Fruit fly (Drosophila melanogaster) whole organism, embryonic: ENCODE results near the gene rempA.

Experiments used
- Antp ChIP-seq: fragments of 200-800 bp; sonication (Bioruptor generic); optimal IDR thresholded peaks from 3 replicates; lab custom pipeline; 2016; ENCODE audit warnings: missing biosample characterization, missing genetic modification characterization
- B-H2 ChIP-seq: fragments of 200-800 bp; sonication (Bioruptor generic); optimal IDR thresholded peaks from 2 replicates; lab custom pipeline; 2018; ENCODE audit warnings: missing biosample characterization, mild to moderate bottlenecking, missing genetic modification characterization
- Bdp1 ChIP-seq: fragments of 200-800 bp; sonication (Bioruptor generic); optimal IDR thresholded peaks from 3 replicates; lab custom pipeline; 2016; ENCODE audit warnings: missing biosample characterization, missing genetic modification characterization
- CG10147 ChIP-seq: fragments of 200-800 bp; sonication (Bioruptor generic); optimal IDR thresholded peaks from 2 replicates; lab custom pipeline; 2019; ENCODE audit warnings: missing biosample characterization, mild to moderate bottlenecking, missing genetic modification characterization, moderate library complexity
- CG10321 ChIP-seq: fragments of 200-800 bp; sonication (Bioruptor generic); IDR thresholded peaks from 2 replicates; pipeline ENCODE4 v1.3.6; 2022; ENCODE audit warnings: missing biosample characterization, missing genetic modification characterization
- CG11695 ChIP-seq: fragments of 200-800 bp; sonication (Bioruptor generic); IDR thresholded peaks from 3 replicates; pipeline ENCODE4 v1.3.6; 2022; ENCODE audit warnings: missing biosample characterization, missing genetic modification characterization
- CG11723 ChIP-seq: fragments of 200-800 bp; sonication (Bioruptor generic); optimal IDR thresholded peaks from 2 replicates; lab custom pipeline; 2017; ENCODE audit warnings: missing biosample characterization, mild to moderate bottlenecking, missing genetic modification characterization
- CG12391 ChIP-seq: fragments of 200-800 bp; sonication (Bioruptor generic); optimal IDR thresholded peaks from 3 replicates; lab custom pipeline; 2018; ENCODE audit warnings: missing biosample characterization, mild to moderate bottlenecking, missing genetic modification characterization, moderate library complexity
- CG14965 ChIP-seq: fragments of 200-800 bp; sonication (Bioruptor generic); optimal IDR thresholded peaks from 2 replicates; lab custom pipeline; 2016; ENCODE audit warnings: missing biosample characterization, missing genetic modification characterization, borderline replicate concordance
- CG1529 ChIP-seq: fragments of 200-800 bp; sonication (Bioruptor generic); optimal IDR thresholded peaks from 3 replicates; lab custom pipeline; 2018; ENCODE audit warnings: missing biosample characterization, missing genetic modification characterization
- CG1832 ChIP-seq: fragments of 200-800 bp; sonication (Bioruptor generic); optimal IDR thresholded peaks from 2 replicates; lab custom pipeline; 2017; ENCODE audit warnings: missing biosample characterization, mild to moderate bottlenecking, missing genetic modification characterization, inconsistent platforms
- CG6175 ChIP-seq: fragments of 200-800 bp; sonication (Bioruptor generic); IDR thresholded peaks from 3 replicates; pipeline ENCODE4 v1.3.6; 2022; ENCODE audit warnings: missing biosample characterization, missing genetic modification characterization
- CG7839 ChIP-seq: fragments of 200-800 bp; sonication (Bioruptor generic); optimal IDR thresholded peaks from 3 replicates; lab custom pipeline; 2018; ENCODE audit warnings: missing biosample characterization, mild to moderate bottlenecking, missing genetic modification characterization, moderate library complexity
- CG8924 ChIP-seq: fragments of 200-800 bp; optimal IDR thresholded peaks from 3 replicates; lab custom pipeline; 2019; ENCODE audit warnings: missing biosample characterization, mild to moderate bottlenecking, missing genetic modification characterization, moderate library complexity
- CG8944 ChIP-seq: fragments of 200-800 bp; sonication (Bioruptor generic); optimal IDR thresholded peaks from 3 replicates; lab custom pipeline; 2016; ENCODE audit warnings: missing biosample characterization, missing genetic modification characterization
- CoRest ChIP-seq: fragments of 200-800 bp; sonication (Bioruptor generic); optimal IDR thresholded peaks from 3 replicates; lab custom pipeline; 2018; ENCODE audit warnings: missing biosample characterization, mild to moderate bottlenecking, missing genetic modification characterization, moderate library complexity
- Dfd ChIP-seq, 2 experiments: fragments of >200 bp; optimal IDR thresholded peaks; 2 replicates each; lab custom pipeline; 2017; ENCODE audit warnings: missing biosample characterization in 2 of 2, missing genetic modification characterization in 2 of 2
- Dll ChIP-seq: fragments of 200-800 bp; sonication (Bioruptor generic); IDR thresholded peaks from 4 replicates; pipeline ENCODE4 v1.3.6; 2022; ENCODE audit warnings: missing biosample characterization, missing genetic modification characterization; ENCODE audit not compliant: partially characterized antibody
- Dref ChIP-seq: fragments of 200-800 bp; sonication (Bioruptor generic); IDR thresholded peaks from 2 replicates; pipeline ENCODE4 v1.3.6; 2022; ENCODE audit warnings: missing biosample characterization, missing genetic modification characterization
- H15 ChIP-seq: fragments of 200-800 bp; sonication (Bioruptor generic); IDR thresholded peaks from 3 replicates; pipeline ENCODE4 v1.3.6; 2022; ENCODE audit warnings: missing biosample characterization, missing genetic modification characterization
- H2.0 ChIP-seq: fragments of 200-800 bp; sonication (Bioruptor generic); IDR thresholded peaks from 2 replicates; pipeline ENCODE4 v1.3.6; 2022; ENCODE audit warnings: missing biosample characterization, missing genetic modification characterization
- Hand ChIP-seq: fragments of 200-800 bp; sonication (Bioruptor generic); optimal IDR thresholded peaks from 2 replicates; lab custom pipeline; 2017; ENCODE audit warnings: mild to moderate bottlenecking, missing biosample characterization, missing genetic modification reagents, missing genetic modification characterization
- MBD-R2 ChIP-seq: fragments of 200-800 bp; sonication (Bioruptor generic); IDR thresholded peaks from 2 replicates; pipeline ENCODE4 v1.3.6; 2022; ENCODE audit warnings: missing biosample characterization, missing genetic modification characterization
- NC2β ChIP-seq: fragments of 200-800 bp; sonication (Bioruptor generic); optimal IDR thresholded peaks from 2 replicates; lab custom pipeline; 2016; ENCODE audit warnings: missing biosample characterization, missing genetic modification characterization
- Nf-YC ChIP-seq: fragments of 200-800 bp; optimal IDR thresholded peaks from 3 replicates; lab custom pipeline; 2019; ENCODE audit warnings: missing biosample characterization, mild to moderate bottlenecking, missing genetic modification characterization, moderate library complexity
- Scr ChIP-seq: fragments of 200-800 bp; sonication (Bioruptor generic); IDR thresholded peaks from 2 replicates; pipeline ENCODE4 v1.3.6; 2022; ENCODE audit warnings: missing biosample characterization, missing genetic modification characterization; ENCODE audit not compliant: partially characterized antibody
- Sox102F ChIP-seq: fragments of 200-800 bp; sonication (Bioruptor generic); optimal IDR thresholded peaks from 2 replicates; lab custom pipeline; 2018; ENCODE audit warnings: missing biosample characterization, mild to moderate bottlenecking, missing genetic modification characterization, moderate library complexity
- Sry-δ ChIP-seq: fragments of 200-800 bp; sonication (Bioruptor generic); optimal IDR thresholded peaks from 2 replicates; lab custom pipeline; 2016; ENCODE audit warnings: missing biosample characterization, missing genetic modification characterization
- Ssrp ChIP-seq: fragments of 200-800 bp; sonication (Bioruptor generic); optimal IDR thresholded peaks from 2 replicates; lab custom pipeline; 2018; ENCODE audit warnings: missing biosample characterization, mild to moderate bottlenecking, missing genetic modification characterization, moderate library complexity
- TFAM ChIP-seq: fragments of 200-800 bp; sonication (Bioruptor generic); optimal IDR thresholded peaks from 2 replicates; lab custom pipeline; 2017; ENCODE audit warnings: missing biosample characterization, missing genetic modification characterization, inconsistent platforms
- Vsx1 ChIP-seq: fragments of 200-800 bp; sonication (Bioruptor generic); optimal IDR thresholded peaks from 2 replicates; lab custom pipeline; 2017; ENCODE audit warnings: missing biosample characterization, mild to moderate bottlenecking, missing genetic modification characterization, missing genetic modification reagents
- Xbp1 ChIP-seq: fragments of 200-800 bp; sonication (Bioruptor generic); optimal IDR thresholded peaks from 3 replicates; lab custom pipeline; 2016; ENCODE audit warnings: missing biosample characterization, mild to moderate bottlenecking, missing genetic modification characterization
- al ChIP-seq: fragments of 200-800 bp; sonication (Bioruptor generic); IDR thresholded peaks from 2 replicates; pipeline ENCODE4 v1.3.6; 2022; ENCODE audit warnings: missing biosample characterization, missing genetic modification characterization
- aop ChIP-seq: fragments of 200-800 bp; sonication (Bioruptor generic); IDR thresholded peaks from 2 replicates; pipeline ENCODE4 v1.3.6; 2022; ENCODE audit warnings: missing biosample characterization, missing genetic modification characterization
- ato ChIP-seq: fragments of 200-800 bp; sonication (Bioruptor generic); IDR thresholded peaks from 2 replicates; pipeline ENCODE4 v1.3.6; 2022; ENCODE audit warnings: missing biosample characterization, missing genetic modification characterization; ENCODE audit not compliant: partially characterized antibody
- cato ChIP-seq: fragments of 200-800 bp; sonication (Bioruptor generic); optimal IDR thresholded peaks from 2 replicates; lab custom pipeline; 2016; ENCODE audit warnings: missing biosample characterization, missing genetic modification characterization, borderline replicate concordance
- crc ChIP-seq: fragments of 200-800 bp; sonication (Bioruptor generic); optimal IDR thresholded peaks from 2 replicates; lab custom pipeline; 2016; ENCODE audit warnings: missing biosample characterization, missing genetic modification characterization
- da ChIP-seq: fragments of 200-800 bp; sonication (Bioruptor generic); optimal IDR thresholded peaks from 2 replicates; lab custom pipeline; 2016; ENCODE audit warnings: missing biosample characterization, missing genetic modification characterization
- klu ChIP-seq: fragments of 200-800 bp; sonication (Bioruptor generic); IDR thresholded peaks from 2 replicates; pipeline ENCODE4 v1.3.6; 2022; ENCODE audit warnings: missing biosample characterization, missing genetic modification characterization
- lmd ChIP-seq: fragments of 200-800 bp; sonication (Bioruptor generic); IDR thresholded peaks from 2 replicates; pipeline ENCODE4 v1.3.6; 2022; ENCODE audit warnings: missing biosample characterization, missing genetic modification characterization
- nerfin-1 ChIP-seq: fragments of 200-800 bp; sonication (Bioruptor generic); optimal IDR thresholded peaks from 3 replicates; lab custom pipeline; 2019; ENCODE audit warnings: missing biosample characterization, mild to moderate bottlenecking, missing genetic modification characterization, moderate library complexity
- pan ChIP-seq, 4 experiments: fragments of >200 bp in 3 of 4; fragments of 200-800 bp in 1 of 4; sonication (Bioruptor generic) in 1 of 4; optimal IDR thresholded peaks in 3 of 4; IDR thresholded peaks in 1 of 4; 2 replicates each; pipeline versions ENCODE4 v1.3.6 to Lab custom; 2017 to 2022; ENCODE audit warnings: missing biosample characterization in 2 of 4, missing genetic modification characterization in 2 of 4, mixed read lengths in 1 of 4
- pnt ChIP-seq: fragments of 200-800 bp; sonication (Bioruptor generic); optimal IDR thresholded peaks from 3 replicates; lab custom pipeline; 2016; ENCODE audit warnings: missing biosample characterization, missing genetic modification characterization
- rib ChIP-seq: fragments of 200-800 bp; sonication (Bioruptor generic); IDR thresholded peaks from 2 replicates; pipeline ENCODE4 v1.3.6; 2022; ENCODE audit warnings: missing biosample characterization, missing genetic modification characterization
- ro ChIP-seq: fragments of 200-800 bp; sonication (Bioruptor generic); IDR thresholded peaks from 2 replicates; pipeline ENCODE4 v1.3.6; 2022; ENCODE audit warnings: missing biosample characterization, missing genetic modification characterization
- seq ChIP-seq: fragments of 200-800 bp; sonication (Bioruptor generic); IDR thresholded peaks from 2 replicates; pipeline ENCODE4 v1.3.6; 2022; ENCODE audit warnings: missing biosample characterization, missing genetic modification characterization
- sima ChIP-seq: fragments of 200-800 bp; sonication (Bioruptor generic); optimal IDR thresholded peaks from 2 replicates; lab custom pipeline; 2016; ENCODE audit warnings: missing biosample characterization, missing genetic modification characterization
- tio ChIP-seq: fragments of 200-800 bp; sonication (Bioruptor generic); optimal IDR thresholded peaks from 2 replicates; lab custom pipeline; 2017; ENCODE audit warnings: missing biosample characterization, missing genetic modification characterization, inconsistent platforms
- unc-4 ChIP-seq: fragments of 200-800 bp; sonication (Bioruptor generic); IDR thresholded peaks from 2 replicates; pipeline ENCODE4 v1.3.6; 2022; ENCODE audit warnings: missing biosample characterization, missing genetic modification characterization; ENCODE audit not compliant: partially characterized antibody
- wdn ChIP-seq: fragments of 200-800 bp; sonication (Bioruptor generic); IDR thresholded peaks from 2 replicates; pipeline ENCODE4 v1.3.6; 2022; ENCODE audit warnings: missing biosample characterization, missing genetic modification characterization
- wek ChIP-seq: fragments of 200-800 bp; sonication (Bioruptor generic); optimal IDR thresholded peaks from 3 replicates; lab custom pipeline; 2018; ENCODE audit warnings: missing biosample characterization, mild to moderate bottlenecking, missing genetic modification characterization, moderate library complexity

Gene rempA

dm6 chr2L:568030-568429 lies 7.9 kb upstream of the rempA start, which contains the start of the genes Nle and Sf3b1 (continued):
- TF ChIP-seq rib (GFP tag; lab: Robert Waterston, UW) (no peak), wek (no peak), da (GFP tag; lab: Kevin White, UChicago) (no peak), Hand (no peak), sima (GFP tag; lab: Kevin White, UChicago) (no peak), CG10321 (GFP tag; lab: Robert Waterston, UW) (no peak), CG11695 (GFP tag; lab: Robert Waterston, UW) (no peak), CG14965 (GFP tag; lab: Kevin White, UChicago) (no peak), CG12391 (tag; lab: Kevin White, UChicago) (peak; percentile 77), ro (GFP tag; lab: Robert Waterston, UW) (no peak), unc-4 (GFP tag; lab: Robert Waterston, UW) (peak; percentile 97), crc (GFP tag; lab: Kevin White, UChicago) (peak; percentile 19), TFAM (GFP tag; lab: Kevin White, UChicago) (no peak), MBD-R2 (peak; percentile 81), CoRest (tag; lab: Kevin White, UChicago) (peak; percentile 60), CG8924 (peak; percentile 52), pnt (GFP tag; lab: Kevin White, UChicago) (peak; percentile 13), seq (GFP tag; lab: Robert Waterston, UW) (no peak), CG1529 (no peak), CG6175 (GFP tag; lab: Robert Waterston, UW) (no peak), Vsx1 (no peak), Dref (GFP tag; lab: Robert Waterston, UW) (peak; percentile 67), CG8944 (GFP tag; lab: Kevin White, UChicago) (peak; percentile 35), NC2β (peak; percentile 59), wdn (GFP tag; lab: Robert Waterston, UW) (no peak), nerfin-1 (tag; lab: Kevin White, UChicago) (peak; percentile 71), B-H2 (GFP tag; lab: Kevin White, UChicago) (no peak), aop (GFP tag; lab: Robert Waterston, UW) (no peak), Dll (GFP tag; lab: Robert Waterston, UW) (peak; percentile 98), pan (optimal IDR thresholded peaks at IDR 0.05; lab: Kevin White, UChicago) (no peak), pan (GFP tag; optimal IDR thresholded peaks at IDR 0.05 in 1 of 2, IDR thresholded peaks at IDR 0.05 in 1 of 2) (peak in 1 of 2 experiments; percentile 34), Sry-δ (GFP tag; lab: Kevin White, UChicago) (peak; percentile 93), H15 (no peak), Sox102F (no peak), H2.0 (GFP tag; lab: Robert Waterston, UW) (no peak), tio (GFP tag; lab: Kevin White, UChicago) (no peak), CG1832 (no peak), CG7839 (no peak), cato (GFP tag; lab: Kevin White, UChicago) (peak; percentile 21), ato (peak; percentile 70), Nf-YC (tag; lab: Kevin White, UChicago) (peak; percentile 74), CG10147 (GFP tag; lab: Kevin White, UChicago) (no peak), CG11723 (GFP tag; lab: Kevin White, UChicago) (no peak), Xbp1 (GFP tag; lab: Kevin White, UChicago) (peak; percentile 74), lmd (GFP tag; lab: Robert Waterston, UW) (peak; percentile 6; the same call in 1 of the 2 replicates), al (no peak), Scr (peak; percentile 96), Ssrp (no peak), Antp (GFP tag; lab: Kevin White, UChicago) (no peak), klu (GFP tag; lab: Robert Waterston, UW) (peak; percentile 15; the same call in 1 of the 2 replicates), Bdp1 (GFP tag; lab: Kevin White, UChicago) (peak; percentile 46), Dfd (GFP tag; optimal IDR thresholded peaks at IDR 0.05; lab: Kevin White, UChicago) (no peak)
